Worm (Caenorhabditis elegans) whole organism, L2 larva: Measurements from ENCODE around the gene Y62H9A.5.

Experiments used
- F13H6.1 ChIP-seq: sonication (generic microtip); optimal IDR thresholded peaks from 2 replicates; lab custom pipeline; 2016; ENCODE audit warnings: missing genetic modification characterization, missing compliant biosample characterization
- aly-2 ChIP-seq: fragments of 150-350 bp; optimal IDR thresholded peaks from 2 replicates; lab custom pipeline; 2014; ENCODE audit warnings: missing biosample characterization, missing genetic modification characterization
- ama-1 ChIP-seq: fragments of 150-350 bp; optimal IDR thresholded peaks from 2 replicates; lab custom pipeline; 2018; ENCODE audit warnings: inconsistent platforms
- ceh-16 ChIP-seq: fragments of 150-350 bp; optimal IDR thresholded peaks from 2 replicates; lab custom pipeline; 2014; ENCODE audit warnings: missing biosample characterization, missing genetic modification characterization
- elt-3 ChIP-seq: sonication (generic microtip); optimal IDR thresholded peaks from 2 replicates; lab custom pipeline; 2017; ENCODE audit warnings: missing biosample characterization, missing genetic modification characterization
- nhr-6 ChIP-seq: fragments of 150-350 bp; optimal IDR thresholded peaks from 2 replicates; lab custom pipeline; 2014; ENCODE audit warnings: missing biosample characterization, missing genetic modification characterization
- nhr-77 ChIP-seq: fragments of 150-350 bp; optimal IDR thresholded peaks from 2 replicates; lab custom pipeline; 2014; ENCODE audit warnings: missing biosample characterization, missing genetic modification characterization
- skn-1 ChIP-seq: sonication (generic microtip); optimal IDR thresholded peaks from 2 replicates; lab custom pipeline; 2017; ENCODE audit warnings: missing biosample characterization, missing genetic modification characterization
- snpc-4 ChIP-seq: fragments of 150-350 bp; optimal IDR thresholded peaks from 2 replicates; lab custom pipeline; 2014; ENCODE audit warnings: missing biosample characterization, missing genetic modification characterization
- unc-55 ChIP-seq: fragments of 150-350 bp; sonication (generic microtip); optimal IDR thresholded peaks from 3 replicates; lab custom pipeline; 2014; ENCODE audit warnings: missing biosample characterization, missing genetic modification reagents, missing genetic modification characterization
- unc-62 ChIP-seq: fragments of 150-350 bp; optimal IDR thresholded peaks from 2 replicates; lab custom pipeline; 2014; ENCODE audit warnings: missing biosample characterization, missing genetic modification reagents, missing genetic modification characterization
- ztf-11 ChIP-seq: sonication (generic microtip); optimal IDR thresholded peaks from 2 replicates; lab custom pipeline; 2017; ENCODE audit warnings: missing biosample characterization, missing genetic modification characterization

- no peak for TF ChIP-seq aly-2 (tag; lab: Kevin White, UChicago)
- TF ChIP-seq unc-55 (GFP tag; lab: Kevin White, UChicago): no peak
- TF ChIP-seq nhr-77 (tag; lab: Kevin White, UChicago): no peak
- TF ChIP-seq elt-3 (tag; lab: Kevin White, UChicago): no peak
- TF ChIP-seq ama-1 (lab: Kevin White, UChicago): no peak
- TF ChIP-seq ceh-16 (tag; lab: Kevin White, UChicago): no peak
- no peak for TF ChIP-seq F13H6.1 (tag; lab: Kevin White, UChicago)
- no peak for TF ChIP-seq skn-1 (tag; lab: Kevin White, UChicago)
- TF ChIP-seq nhr-6: no peak
- no peak for TF ChIP-seq unc-62
- no peak for TF ChIP-seq snpc-4
- no peak for TF ChIP-seq ztf-11 (tag; lab: Kevin White, UChicago)
Observed at ce11 chrX:11896708-11897107, 14.0 kb upstream of the Y62H9A.5 start.
